Fruit fly (Drosophila melanogaster) whole organism, embryonic: Measurements from ENCODE around the gene Cyp4d14.

Source experiments
- Awh ChIP-seq: fragments of 200-800 bp; sonication (Bioruptor generic); IDR thresholded peaks from 2 replicates; pipeline ENCODE4, ENCODE4 v1.3.6; 2022; ENCODE audit warnings: missing biosample characterization, missing genetic modification characterization
- B-H2 ChIP-seq: fragments of 200-800 bp; sonication (Bioruptor generic); optimal IDR thresholded peaks from 2 replicates; lab custom pipeline; 2018; ENCODE audit warnings: missing biosample characterization, mild to moderate bottlenecking, missing genetic modification characterization
- CG10147 ChIP-seq: fragments of 200-800 bp; sonication (Bioruptor generic); optimal IDR thresholded peaks from 2 replicates; lab custom pipeline; 2019; ENCODE audit warnings: missing biosample characterization, mild to moderate bottlenecking, missing genetic modification characterization, moderate library complexity
- CG10979 ChIP-seq: fragments of 200-800 bp; sonication (Bioruptor generic); optimal IDR thresholded peaks from 2 replicates; lab custom pipeline; 2018; ENCODE audit warnings: missing biosample characterization, mild to moderate bottlenecking, missing genetic modification characterization, moderate library complexity
- CG11085 ChIP-seq: fragments of 200-800 bp; sonication (Bioruptor generic); IDR thresholded peaks from 2 replicates; pipeline ENCODE4 v1.3.6; 2022; ENCODE audit warnings: missing biosample characterization, missing genetic modification characterization
- CG12299 ChIP-seq: fragments of 200-800 bp; sonication (Bioruptor generic); optimal IDR thresholded peaks from 2 replicates; lab custom pipeline; 2018; ENCODE audit warnings: missing biosample characterization, mild to moderate bottlenecking, missing genetic modification characterization
- CG12744 ChIP-seq: fragments of 200-800 bp; sonication (Bioruptor generic); optimal IDR thresholded peaks from 2 replicates; lab custom pipeline; 2016; ENCODE audit warnings: missing biosample characterization, missing genetic modification characterization
- CG13775 ChIP-seq: fragments of 200-800 bp; sonication (Bioruptor generic); optimal IDR thresholded peaks from 3 replicates; lab custom pipeline; 2017; ENCODE audit warnings: missing biosample characterization, mild to moderate bottlenecking, missing genetic modification characterization
- CG14050 ChIP-seq: fragments of 200-800 bp; sonication (Bioruptor generic); IDR thresholded peaks from 3 replicates; pipeline ENCODE4 v1.3.6; 2022; ENCODE audit warnings: missing biosample characterization, missing genetic modification characterization
- CG15479 ChIP-seq: fragments of 200-800 bp; sonication (Bioruptor generic); optimal IDR thresholded peaks from 3 replicates; lab custom pipeline; 2019; ENCODE audit warnings: missing biosample characterization, mild to moderate bottlenecking, missing genetic modification characterization, moderate library complexity
- CG16863 ChIP-seq: fragments of 200-800 bp; sonication (Bioruptor generic); optimal IDR thresholded peaks from 3 replicates; lab custom pipeline; 2016; ENCODE audit warnings: missing biosample characterization, missing genetic modification characterization
- CG17186 ChIP-seq: fragments of 200-800 bp; sonication (Bioruptor generic); optimal IDR thresholded peaks from 3 replicates; lab custom pipeline; 2017; ENCODE audit warnings: missing biosample characterization, missing genetic modification reagents, missing genetic modification characterization
- CG18764 ChIP-seq: fragments of 200-800 bp; sonication (Bioruptor generic); optimal IDR thresholded peaks from 3 replicates; lab custom pipeline; 2016; ENCODE audit warnings: missing biosample characterization, missing genetic modification characterization
- CG3995 ChIP-seq: fragments of 200-800 bp; sonication (Bioruptor generic); optimal IDR thresholded peaks from 3 replicates; lab custom pipeline; 2016; ENCODE audit warnings: missing biosample characterization, missing genetic modification characterization
- CG4707 ChIP-seq: fragments of 200-800 bp; sonication (Bioruptor generic); optimal IDR thresholded peaks from 2 replicates; lab custom pipeline; 2018; ENCODE audit warnings: missing biosample characterization, mild to moderate bottlenecking, missing genetic modification characterization, moderate library complexity
- CG4854 ChIP-seq: fragments of 200-800 bp; sonication (Bioruptor generic); optimal IDR thresholded peaks from 2 replicates; lab custom pipeline; 2016; ENCODE audit warnings: missing biosample characterization, missing genetic modification characterization, inconsistent platforms
- CG5180 ChIP-seq: fragments of 200-800 bp; sonication (Bioruptor generic); optimal IDR thresholded peaks from 3 replicates; lab custom pipeline; 2017; ENCODE audit warnings: missing biosample characterization, missing genetic modification characterization, mild to moderate bottlenecking, moderate library complexity, missing genetic modification reagents
- CG7745 ChIP-seq: fragments of 200-800 bp; sonication (Bioruptor generic); optimal IDR thresholded peaks from 2 replicates; lab custom pipeline; 2018; ENCODE audit warnings: missing biosample characterization, mild to moderate bottlenecking, missing genetic modification characterization, moderate library complexity
- CG8281 ChIP-seq: fragments of 200-800 bp; sonication (Bioruptor generic); optimal IDR thresholded peaks from 2 replicates; lab custom pipeline; 2018; ENCODE audit warnings: missing biosample characterization, mild to moderate bottlenecking, missing genetic modification characterization, moderate library complexity
- Dek ChIP-seq: fragments of 200-800 bp; sonication (Bioruptor generic); optimal IDR thresholded peaks from 3 replicates; lab custom pipeline; 2019; ENCODE audit warnings: missing biosample characterization, mild to moderate bottlenecking, missing genetic modification characterization, moderate library complexity
- Jarid2 ChIP-seq: fragments of 200-800 bp; sonication (Bioruptor generic); optimal IDR thresholded peaks from 3 replicates; lab custom pipeline; 2017; ENCODE audit warnings: mild to moderate bottlenecking, missing biosample characterization, missing genetic modification reagents, missing genetic modification characterization
- Lhr ChIP-seq: fragments of 200-800 bp; sonication (Bioruptor generic); optimal IDR thresholded peaks from 3 replicates; lab custom pipeline; 2017; ENCODE audit warnings: mild to moderate bottlenecking, missing biosample characterization, missing genetic modification reagents, missing genetic modification characterization
- Lim3 ChIP-seq: fragments of 200-800 bp; sonication (Bioruptor generic); IDR thresholded peaks from 2 replicates; pipeline ENCODE4 v1.3.6; 2022; ENCODE audit warnings: missing biosample characterization, missing genetic modification characterization
- Nf-YB ChIP-seq: fragments of 200-800 bp; sonication (Bioruptor generic); optimal IDR thresholded peaks from 3 replicates; lab custom pipeline; 2019; ENCODE audit warnings: missing biosample characterization, mild to moderate bottlenecking, missing genetic modification characterization, moderate library complexity
- Oli ChIP-seq: fragments of 200-800 bp; sonication (Bioruptor generic); optimal IDR thresholded peaks from 2 replicates; lab custom pipeline; 2018; ENCODE audit warnings: missing biosample characterization, mild to moderate bottlenecking, missing genetic modification characterization, moderate library complexity
- Six4 ChIP-seq: fragments of 200-800 bp; sonication (Bioruptor generic); optimal IDR thresholded peaks from 2 replicates; lab custom pipeline; 2016; ENCODE audit warnings: missing biosample characterization, missing genetic modification characterization
- Stat92E ChIP-seq, 3 experiments: fragments of >200 bp in 2 of 3; fragments of 200-800 bp in 1 of 3; sonication (Bioruptor generic) in 1 of 3; optimal IDR thresholded peaks; 2 replicates each; lab custom pipeline; 2017 to 2019; ENCODE audit warnings: missing biosample characterization in 3 of 3, missing genetic modification characterization in 3 of 3, mild to moderate bottlenecking in 1 of 3, moderate library complexity in 1 of 3
- ase ChIP-seq: fragments of 200-800 bp; sonication (Bioruptor generic); IDR thresholded peaks from 3 replicates; pipeline ENCODE4 v1.3.6; 2022; ENCODE audit warnings: missing biosample characterization, missing genetic modification characterization
- br ChIP-seq: fragments of >200 bp; optimal IDR thresholded peaks from 2 replicates; lab custom pipeline; 2017
- bsh ChIP-seq, 2 experiments: fragments of 200-800 bp; sonication (Bioruptor generic); optimal IDR thresholded peaks; 2 replicates each; lab custom pipeline; 2017 to 2018; ENCODE audit warnings: mild to moderate bottlenecking in 2 of 2, missing biosample characterization in 2 of 2, missing genetic modification characterization in 2 of 2, moderate library complexity in 1 of 2
- cato ChIP-seq: fragments of 200-800 bp; sonication (Bioruptor generic); optimal IDR thresholded peaks from 2 replicates; lab custom pipeline; 2016; ENCODE audit warnings: missing biosample characterization, missing genetic modification characterization, borderline replicate concordance
- chinmo ChIP-seq: fragments of 200-800 bp; sonication (Bioruptor generic); IDR thresholded peaks from 4 replicates; pipeline ENCODE4 v1.3.6; 2022; ENCODE audit warnings: missing biosample characterization, missing genetic modification characterization; ENCODE audit not compliant: partially characterized antibody
- ftz-f1 ChIP-seq: fragments of 200-800 bp; sonication (Bioruptor generic); optimal IDR thresholded peaks from 2 replicates; lab custom pipeline; 2016; ENCODE audit warnings: missing biosample characterization, missing genetic modification characterization
- gce ChIP-seq: fragments of 200-800 bp; sonication (Bioruptor generic); IDR thresholded peaks from 3 replicates; pipeline ENCODE4 v1.3.6; 2022; ENCODE audit warnings: missing biosample characterization, missing genetic modification characterization
- her ChIP-seq: fragments of 200-800 bp; sonication (Bioruptor generic); optimal IDR thresholded peaks from 2 replicates; lab custom pipeline; 2016; ENCODE audit warnings: missing biosample characterization, missing genetic modification characterization
- ind ChIP-seq: fragments of 200-800 bp; sonication (Bioruptor generic); optimal IDR thresholded peaks from 3 replicates; lab custom pipeline; 2016; ENCODE audit warnings: missing biosample characterization, missing genetic modification characterization
- peb ChIP-seq: fragments of 200-800 bp; sonication (Bioruptor generic); IDR thresholded peaks from 2 replicates; pipeline ENCODE4 v1.3.6; 2022; ENCODE audit warnings: missing biosample characterization, missing genetic modification characterization
- sug ChIP-seq: fragments of 200-800 bp; optimal IDR thresholded peaks from 2 replicates; lab custom pipeline; 2019; ENCODE audit warnings: missing biosample characterization, mild to moderate bottlenecking, missing genetic modification characterization, moderate library complexity
- trem ChIP-seq: fragments of 200-800 bp; optimal IDR thresholded peaks from 3 replicates; lab custom pipeline; 2019; ENCODE audit warnings: missing biosample characterization, mild to moderate bottlenecking, missing genetic modification characterization, moderate library complexity
- trh ChIP-seq: fragments of 200-800 bp; sonication (Bioruptor generic); optimal IDR thresholded peaks from 2 replicates; lab custom pipeline; 2016; ENCODE audit warnings: missing biosample characterization, missing genetic modification characterization
- unpg ChIP-seq: fragments of 200-800 bp; sonication (Bioruptor generic); optimal IDR thresholded peaks from 3 replicates; lab custom pipeline; 2018; ENCODE audit warnings: missing biosample characterization, mild to moderate bottlenecking, missing genetic modification characterization, moderate library complexity
- zen2 ChIP-seq: fragments of 200-800 bp; sonication (Bioruptor generic); IDR thresholded peaks from 3 replicates; pipeline ENCODE4 v1.3.6; 2022; ENCODE audit warnings: missing biosample characterization, missing genetic modification characterization; ENCODE audit not compliant: partially characterized antibody
- zf30C ChIP-seq: fragments of 200-800 bp; sonication (Bioruptor generic); optimal IDR thresholded peaks from 3 replicates; lab custom pipeline; 2018; ENCODE audit warnings: missing biosample characterization, mild to moderate bottlenecking, missing genetic modification characterization

Cyp4d14 gene

dm6 chrX:2191896-2192295, 16.8 kb upstream of the Cyp4d14 start (continued):
- TF ChIP-seq Awh (GFP tag; lab: Robert Waterston, UW) = peak; percentile 35; the same call in 1 of the 2 replicates
- TF ChIP-seq CG12744 (GFP tag; lab: Kevin White, UChicago) = no peak

- TF ChIP-seq CG13775 (GFP tag; lab: Kevin White, UChicago) = no peak
- no peak for TF ChIP-seq CG18764 (GFP tag; lab: Kevin White, UChicago)
- no peak for TF ChIP-seq CG4707 (GFP tag; lab: Kevin White, UChicago)
- TF ChIP-seq CG10979 (tag; lab: Kevin White, UChicago) = no peak
- no peak for TF ChIP-seq CG5180 (GFP tag; lab: Kevin White, UChicago)
- TF ChIP-seq sug (tag; lab: Kevin White, UChicago) = no peak
- TF ChIP-seq Jarid2 (GFP tag; lab: Kevin White, UChicago) = no peak
- no peak for TF ChIP-seq her
- no peak for TF ChIP-seq Oli
- no peak for TF ChIP-seq cato (GFP tag; lab: Kevin White, UChicago)
- TF ChIP-seq, all 482 proteins: peak for 0
Measured at dm6 chrX:2188888-2189287, 13.8 kb upstream of the Cyp4d14 start, which contains the start of gene Mct1. Gene Mct1 (plus strand): TSS chrX:2189188.

- TF ChIP-seq ase (GFP tag; lab: Robert Waterston, UW) = no peak
- TF ChIP-seq CG3995 (GFP tag; lab: Kevin White, UChicago) = peak; percentile 89
- no peak for TF ChIP-seq peb (GFP tag; lab: Robert Waterston, UW)
- TF ChIP-seq CG4854 (GFP tag; lab: Kevin White, UChicago) = no peak
- no peak for TF ChIP-seq CG8281 (tag; lab: Kevin White, UChicago)
- no peak for TF ChIP-seq CG14050 (GFP tag; lab: Robert Waterston, UW)
- TF ChIP-seq br (lab: Kevin White, UChicago) = no peak
- no peak for TF ChIP-seq Lhr (GFP tag; lab: Kevin White, UChicago)
Measured at dm6 chrX:2187520-2187919, 12.4 kb upstream of the Cyp4d14 start, which contains the start of gene CG3457. Gene CG3457 (plus strand): TSS chrX:2187820.

- TF ChIP-seq CG16863 (GFP tag; lab: Kevin White, UChicago) = no peak
- peak; percentile 59 for TF ChIP-seq CG8281 (tag; lab: Kevin White, UChicago)
Measured at dm6 chrX:2186555-2186954, 11.4 kb upstream of the Cyp4d14 start, which contains the start of gene CG17777. Gene CG17777 (plus strand): TSS chrX:2186855.

- TF ChIP-seq Dek (tag; lab: Kevin White, UChicago) (no peak), gce (GFP tag; lab: Robert Waterston, UW) (no peak), CG15479 (no peak), zf30C (GFP tag; lab: Kevin White, UChicago) (no peak), trh (GFP tag; lab: Kevin White, UChicago) (no peak), Nf-YB (GFP tag; lab: Kevin White, UChicago) (no peak), Lim3 (no peak), Six4 (GFP tag; lab: Kevin White, UChicago) (no peak), CG12299 (tag; lab: Kevin White, UChicago) (no peak), bsh (GFP tag; optimal IDR thresholded peaks at IDR 0.05; lab: Kevin White, UChicago) (no peak), B-H2 (GFP tag; lab: Kevin White, UChicago) (no peak), trem (tag; lab: Kevin White, UChicago) (peak; percentile 43), unpg (GFP tag; lab: Kevin White, UChicago) (no peak), zen2 (peak; percentile 63; the same call in 2 of the 3 replicates), chinmo (GFP tag; lab: Robert Waterston, UW) (0 out of 4 replicates have a peak, but pooled peaks have one; percentile 17), CG10147 (no peak), ind (no peak), CG10979 (tag; lab: Kevin White, UChicago) (no peak), CG17186 (GFP tag; lab: Kevin White, UChicago) (peak; percentile 33), CG7745 (no peak), CG11085 (GFP tag; lab: Robert Waterston, UW) (no peak), ftz-f1 (GFP tag; lab: Kevin White, UChicago) (no peak), Stat92E (GFP tag; optimal IDR thresholded peaks at IDR 0.05; lab: Kevin White, UChicago) (no peak)
Measured at dm6 chrX:2184563-2184962, 9.4 kb upstream of the Cyp4d14 start, which contains the start of the genes Nmd3 and CG17776. Gene Nmd3 (minus strand): TSS chrX:2184668. Gene CG17776 (plus strand): TSS chrX:2184725.
